Fruit fly (Drosophila melanogaster) whole organism, pupa: ENCODE measurements around the gene lqfR.

ENCODE experiments used
- CG10348 ChIP-seq: fragments of 200-800 bp; sonication (Bioruptor generic); IDR thresholded peaks from 2 replicates; pipeline ENCODE4 v1.3.6; 2022; ENCODE audit warnings: missing biosample characterization, missing genetic modification characterization
- CG12605 ChIP-seq: fragments of 200-800 bp; sonication (Bioruptor generic); IDR thresholded peaks from 2 replicates; pipeline ENCODE4 v1.3.6; 2022; ENCODE audit warnings: missing biosample characterization, missing genetic modification characterization
- CG13204 ChIP-seq: fragments of 200-800 bp; sonication (Bioruptor generic); optimal IDR thresholded peaks from 2 replicates; lab custom pipeline; 2018; ENCODE audit warnings: missing biosample characterization, mild to moderate bottlenecking, missing genetic modification characterization, moderate library complexity
- CG14655 ChIP-seq: fragments of 200-800 bp; sonication (Bioruptor generic); optimal IDR thresholded peaks from 3 replicates; lab custom pipeline; 2017; ENCODE audit warnings: mild to moderate bottlenecking, missing biosample characterization, missing genetic modification reagents, missing genetic modification characterization
- CG15710 ChIP-seq: fragments of 200-800 bp; sonication (Bioruptor generic); optimal IDR thresholded peaks from 2 replicates; lab custom pipeline; 2018; ENCODE audit warnings: missing biosample characterization, mild to moderate bottlenecking, missing genetic modification characterization, moderate library complexity
- CG17806 ChIP-seq: fragments of 200-800 bp; sonication (Bioruptor generic); optimal IDR thresholded peaks from 2 replicates; lab custom pipeline; 2018; ENCODE audit warnings: missing biosample characterization, mild to moderate bottlenecking, missing genetic modification characterization, moderate library complexity
- CG32121 ChIP-seq: fragments of 200-800 bp; sonication (Bioruptor generic); IDR thresholded peaks from 2 replicates; pipeline ENCODE4 v1.3.6; 2022; ENCODE audit warnings: missing biosample characterization, missing genetic modification characterization
- CG34367 ChIP-seq: fragments of 200-800 bp; sonication (Bioruptor generic); optimal IDR thresholded peaks from 2 replicates; lab custom pipeline; 2018; ENCODE audit warnings: missing biosample characterization, mild to moderate bottlenecking, missing genetic modification characterization
- CG4496 ChIP-seq: fragments of 200-800 bp; sonication (Bioruptor generic); IDR thresholded peaks from 3 replicates; pipeline ENCODE4 v1.3.6; 2022; ENCODE audit warnings: missing biosample characterization, missing genetic modification characterization
- CG8159 ChIP-seq: fragments of 200-800 bp; sonication (Bioruptor generic); optimal IDR thresholded peaks from 3 replicates; lab custom pipeline; 2018; ENCODE audit warnings: missing biosample characterization, mild to moderate bottlenecking, missing genetic modification characterization, moderate library complexity
- CG8301 ChIP-seq: fragments of 200-800 bp; sonication (Bioruptor generic); optimal IDR thresholded peaks from 2 replicates; lab custom pipeline; 2018; ENCODE audit warnings: missing biosample characterization, mild to moderate bottlenecking, missing genetic modification characterization
- CG9948 ChIP-seq: fragments of 200-800 bp; sonication (Bioruptor generic); optimal IDR thresholded peaks from 2 replicates; lab custom pipeline; 2018; ENCODE audit warnings: missing biosample characterization, mild to moderate bottlenecking, missing genetic modification characterization, moderate library complexity
- D1 ChIP-seq: fragments of 200-800 bp; sonication (Bioruptor generic); optimal IDR thresholded peaks from 2 replicates; lab custom pipeline; 2018; ENCODE audit warnings: missing biosample characterization, mild to moderate bottlenecking, missing genetic modification characterization, moderate library complexity
- EcR ChIP-seq: fragments of 200-800 bp; sonication (Bioruptor generic); optimal IDR thresholded peaks from 3 replicates; lab custom pipeline; 2019; ENCODE audit warnings: missing biosample characterization, missing genetic modification characterization, mild to moderate bottlenecking, moderate library complexity, missing genetic modification reagents
- Ets98B ChIP-seq: fragments of 200-800 bp; sonication (Bioruptor generic); IDR thresholded peaks from 2 replicates; pipeline ENCODE4 v1.3.6; 2022; ENCODE audit warnings: missing biosample characterization, missing genetic modification characterization
- Pif1A ChIP-seq: fragments of 200-800 bp; sonication (Bioruptor generic); optimal IDR thresholded peaks from 3 replicates; lab custom pipeline; 2016; ENCODE audit warnings: missing biosample characterization, missing genetic modification characterization
- Pif1B ChIP-seq: fragments of 200-800 bp; sonication (Bioruptor generic); optimal IDR thresholded peaks from 3 replicates; lab custom pipeline; 2016; ENCODE audit warnings: missing biosample characterization, missing genetic modification characterization
- Snoo ChIP-seq: fragments of 200-800 bp; sonication (Bioruptor generic); optimal IDR thresholded peaks from 3 replicates; lab custom pipeline; 2017; ENCODE audit warnings: missing biosample characterization, mild to moderate bottlenecking, missing genetic modification characterization, inconsistent platforms
- fd96Ca ChIP-seq: fragments of 200-800 bp; sonication (Bioruptor generic); IDR thresholded peaks from 3 replicates; pipeline ENCODE4 v1.3.6; 2022; ENCODE audit warnings: missing biosample characterization, missing genetic modification characterization
- gl ChIP-seq: fragments of 200-800 bp; sonication (Bioruptor generic); optimal IDR thresholded peaks from 2 replicates; lab custom pipeline; 2018; ENCODE audit warnings: missing biosample characterization, mild to moderate bottlenecking, missing genetic modification characterization
- rn ChIP-seq: fragments of 200-800 bp; sonication (Bioruptor generic); IDR thresholded peaks from 2 replicates; pipeline ENCODE4 v1.3.6; 2022; ENCODE audit warnings: missing biosample characterization, missing genetic modification characterization

The lqfR gene

dm6 chr3R:22367126-22368076, 43.7 kb upstream of the lqfR start, which contains the start of the genes Polr3F and PyK:
Gene Polr3F, minus strand, starts transcription at chr3R:22367373.
Gene PyK, plus strand, starts transcription at chr3R:22367536.
- peak; percentile 28 for TF ChIP-seq CG8301 (tag; lab: Kevin White, UChicago)
- TF ChIP-seq Pif1B: no peak
- TF ChIP-seq CG4496 (GFP tag; lab: Robert Waterston, UW): peak; percentile 63; the same call in 2 of the 3 replicates
- peak; percentile 50 for TF ChIP-seq CG8159 (tag; lab: Kevin White, UChicago)
- no peak for TF ChIP-seq fd96Ca (GFP tag; lab: Robert Waterston, UW)
- TF ChIP-seq EcR (GFP tag; lab: Kevin White, UChicago): no peak
- TF ChIP-seq Snoo: peak; percentile 2
- TF ChIP-seq D1 (tag; lab: Kevin White, UChicago): no peak
- TF ChIP-seq CG17806: peak; percentile 29
- TF ChIP-seq CG12605: peak; percentile 48; the same call in 1 of the 2 replicates
- peak; percentile 18 for TF ChIP-seq Pif1A (GFP tag; lab: Kevin White, UChicago)
- peak; percentile 40 for TF ChIP-seq CG15710 (tag; lab: Kevin White, UChicago)
- TF ChIP-seq CG9948 (tag; lab: Kevin White, UChicago): peak; percentile 9
- peak; percentile 35 for TF ChIP-seq gl (tag; lab: Kevin White, UChicago)
- TF ChIP-seq CG14655 (GFP tag; lab: Kevin White, UChicago): peak; percentile 60
- TF ChIP-seq CG34367 (tag; lab: Kevin White, UChicago): peak; percentile 61
- TF ChIP-seq, all 21 proteins: peak for 12

- TF ChIP-seq CG9948 (tag; lab: Kevin White, UChicago) (no peak), EcR (GFP tag; lab: Kevin White, UChicago) (peak; percentile 71), fd96Ca (GFP tag; lab: Robert Waterston, UW) (peak; percentile 30; the same call in 1 of the 3 replicates), CG32121 (GFP tag; lab: Robert Waterston, UW) (peak; percentile 20; the same call in 1 of the 2 replicates), CG15710 (tag; lab: Kevin White, UChicago) (no peak), CG4496 (GFP tag; lab: Robert Waterston, UW) (peak; percentile 85)
Measured at dm6 chr3R:22368077-22368776, 42.9 kb upstream of the lqfR start.

dm6 chr3R:22368777-22369214, 42.3 kb upstream of the lqfR start:
- TF ChIP-seq rn (peak; percentile 69), CG13204 (GFP tag; lab: Kevin White, UChicago) (no peak), EcR (GFP tag; lab: Kevin White, UChicago) (no peak), fd96Ca (GFP tag; lab: Robert Waterston, UW) (peak; percentile 77), Snoo (peak; percentile 74), CG4496 (GFP tag; lab: Robert Waterston, UW) (peak; percentile 72), CG10348 (GFP tag; lab: Robert Waterston, UW) (no peak), D1 (tag; lab: Kevin White, UChicago) (no peak), CG17806 (peak; percentile 11), Pif1A (GFP tag; lab: Kevin White, UChicago) (peak; percentile 67), CG12605 (peak; percentile 68), CG14655 (GFP tag; lab: Kevin White, UChicago) (no peak), CG8301 (tag; lab: Kevin White, UChicago) (peak; percentile 11), Ets98B (peak; percentile 63), gl (tag; lab: Kevin White, UChicago) (no peak), CG15710 (tag; lab: Kevin White, UChicago) (peak; percentile 55), CG9948 (tag; lab: Kevin White, UChicago) (peak; percentile 32), CG8159 (tag; lab: Kevin White, UChicago) (no peak), CG34367 (tag; lab: Kevin White, UChicago) (no peak), CG32121 (GFP tag; lab: Robert Waterston, UW) (peak; percentile 64), Pif1B (peak; percentile 80)

- no peak for TF ChIP-seq gl (tag; lab: Kevin White, UChicago)
- TF ChIP-seq CG15710 (tag; lab: Kevin White, UChicago): no peak
- no peak for TF ChIP-seq CG10348 (GFP tag; lab: Robert Waterston, UW)
- no peak for TF ChIP-seq fd96Ca (GFP tag; lab: Robert Waterston, UW)
- no peak for TF ChIP-seq CG34367 (tag; lab: Kevin White, UChicago)
- TF ChIP-seq CG32121 (GFP tag; lab: Robert Waterston, UW): no peak
- no peak for TF ChIP-seq CG8301 (tag; lab: Kevin White, UChicago)
- no peak for TF ChIP-seq CG8159 (tag; lab: Kevin White, UChicago)
Measured at dm6 chr3R:22372535-22372934, 38.6 kb upstream of the lqfR start, which contains the start of gene CG7069. Gene CG7069, plus strand, starts transcription at chr3R:22372835.

- TF ChIP-seq fd96Ca (GFP tag; lab: Robert Waterston, UW) (no peak), D1 (tag; lab: Kevin White, UChicago) (no peak), gl (tag; lab: Kevin White, UChicago) (no peak), CG4496 (GFP tag; lab: Robert Waterston, UW) (no peak), CG34367 (tag; lab: Kevin White, UChicago) (no peak), CG10348 (GFP tag; lab: Robert Waterston, UW) (no peak), Snoo (no peak), EcR (GFP tag; lab: Kevin White, UChicago) (no peak), CG14655 (GFP tag; lab: Kevin White, UChicago) (no peak), Pif1A (GFP tag; lab: Kevin White, UChicago) (no peak), CG32121 (GFP tag; lab: Robert Waterston, UW) (no peak), CG9948 (tag; lab: Kevin White, UChicago) (no peak), CG17806 (no peak), Pif1B (no peak), CG8301 (tag; lab: Kevin White, UChicago) (no peak)
Measured at dm6 chr3R:22375674-22376073, 35.4 kb upstream of the lqfR start, which contains the start of gene CG18596. Gene CG18596, plus strand, starts transcription at chr3R:22375923.
